Fruit fly (Drosophila melanogaster): Measurements from ENCODE around the gene Gcat.

Gene Gcat

DNA sequence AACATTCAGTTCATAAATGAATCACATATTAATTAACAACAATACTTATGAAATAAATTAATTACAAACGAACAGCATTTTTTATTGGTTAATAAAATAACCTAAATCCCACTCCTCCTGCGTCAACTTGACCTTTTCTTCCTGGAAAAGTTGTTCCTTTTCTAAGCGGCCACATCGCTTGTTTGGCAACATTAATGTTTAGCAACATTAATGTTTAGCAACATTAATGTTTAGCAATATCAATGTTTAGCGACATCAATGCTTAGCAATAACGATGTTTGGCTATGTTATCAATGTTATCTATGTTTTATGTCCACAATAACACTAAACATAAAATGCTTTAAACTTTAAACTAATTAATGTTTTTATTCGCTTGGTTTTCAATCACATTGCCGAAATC is 16.0 kb upstream of the Gcat start:
- TF ChIP-seq CG10348 (GFP tag; IDR thresholded peaks at IDR 0.05) = no peak

DNA sequence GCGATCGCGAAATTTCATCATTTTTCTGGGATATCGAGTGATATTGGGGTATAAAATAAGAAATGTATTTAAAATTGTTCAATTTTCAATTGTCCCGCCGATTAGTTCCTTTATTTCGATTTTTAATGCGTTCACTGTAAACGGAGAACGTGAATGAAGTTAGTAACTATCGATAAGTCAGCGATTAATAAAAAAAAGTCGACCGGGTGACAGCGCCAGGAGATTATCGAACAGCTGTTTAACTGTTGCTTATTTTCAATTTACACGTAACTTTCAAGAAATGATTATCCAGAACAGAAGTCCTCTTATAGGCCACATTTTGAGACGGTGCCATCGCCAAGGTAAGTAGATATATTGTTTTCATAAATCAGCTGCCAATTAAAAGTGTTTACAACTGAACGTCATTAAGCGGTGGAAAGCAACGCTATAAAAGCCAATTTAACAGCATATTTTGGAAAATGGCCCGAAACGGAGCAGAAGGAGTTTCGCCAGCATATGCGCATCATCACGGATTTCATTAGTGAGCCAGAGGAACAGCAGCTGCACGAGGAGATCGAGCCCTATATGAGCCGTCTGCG is 14.6 kb upstream of the Gcat start, which contains the start of gene CG14130:
Gene CG14130, plus strand, starts transcription at position 225 of the 578 bp plus-strand sequence.
- no peak for TF ChIP-seq CG14655 (GFP tag; optimal IDR thresholded peaks at IDR 0.05)

DNA sequence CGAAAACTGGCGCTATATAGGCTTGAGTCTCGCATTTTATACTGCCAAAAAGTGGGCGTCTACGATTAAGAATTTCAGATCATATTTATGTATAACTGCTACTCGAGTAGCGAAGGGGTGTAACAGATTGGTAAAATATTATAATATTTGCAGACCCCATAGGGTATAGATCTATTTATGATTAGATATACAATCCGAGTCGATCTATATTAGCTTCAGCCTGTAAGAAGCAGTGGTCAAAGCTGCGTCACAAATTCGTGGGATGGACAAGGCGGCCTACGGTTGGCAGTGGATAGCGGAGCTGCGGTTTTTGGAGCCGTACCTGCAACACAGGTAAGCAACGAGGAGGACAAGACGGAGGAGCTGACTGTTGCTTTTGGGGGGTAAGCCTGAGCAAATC is 14.0 kb upstream of the Gcat start, which contains the start of gene Cubn2:
Gene Cubn2, minus strand, starts transcription at position 101 of the 400 bp plus-strand sequence.
- TF ChIP-seq CG12605 (GFP tag; IDR thresholded peaks at IDR 0.05) (no peak), CG8159 (tag; optimal IDR thresholded peaks at IDR 0.05) (no peak), CG17806 (tag; optimal IDR thresholded peaks at IDR 0.05) (no peak), CG10348 (GFP tag; IDR thresholded peaks at IDR 0.05) (no peak), Ets98B (GFP tag; IDR thresholded peaks at IDR 0.05) (no peak), CG15710 (tag; optimal IDR thresholded peaks at IDR 0.05) (no peak), CG9948 (tag; optimal IDR thresholded peaks at IDR 0.05) (no peak), CG8301 (tag; optimal IDR thresholded peaks at IDR 0.05) (no peak), rn (GFP tag; IDR thresholded peaks at IDR 0.05) (no peak)

DNA sequence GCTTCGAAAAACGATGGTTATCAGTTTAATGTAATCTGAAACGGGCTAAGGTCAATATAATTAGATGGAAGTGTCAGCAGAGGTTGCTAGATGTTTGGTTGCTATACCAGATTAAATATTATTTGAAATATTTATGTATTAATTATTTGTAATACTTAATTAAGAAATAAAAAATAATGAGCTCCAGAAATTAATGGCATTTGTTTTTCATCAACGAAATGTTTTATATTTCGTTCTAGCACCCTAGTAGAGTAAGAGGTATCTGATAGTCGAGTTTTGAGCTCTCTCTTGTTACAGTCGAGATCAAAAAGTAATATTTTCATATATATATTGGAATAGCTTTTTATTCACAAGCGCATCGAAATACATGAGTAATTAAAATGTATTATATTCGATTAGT is 961 bp upstream of the Gcat start:
- no peak for TF ChIP-seq CG8159 (tag; optimal IDR thresholded peaks at IDR 0.05)
- TF ChIP-seq Ets98B (GFP tag; IDR thresholded peaks at IDR 0.05) = no peak
- TF ChIP-seq CG14655 (GFP tag; optimal IDR thresholded peaks at IDR 0.05) = no peak
- TF ChIP-seq CG15710 (tag; optimal IDR thresholded peaks at IDR 0.05) = no peak
- TF ChIP-seq Pif1B (GFP tag; optimal IDR thresholded peaks at IDR 0.05) = no peak
- TF ChIP-seq rn (GFP tag; IDR thresholded peaks at IDR 0.05) = no peak
- no peak for TF ChIP-seq fd96Ca (GFP tag; IDR thresholded peaks at IDR 0.05)
- no peak for TF ChIP-seq CG10348 (GFP tag; IDR thresholded peaks at IDR 0.05)
- no peak for TF ChIP-seq CG12605 (GFP tag; IDR thresholded peaks at IDR 0.05)
- TF ChIP-seq CG8301 (tag; optimal IDR thresholded peaks at IDR 0.05) = no peak
- no peak for TF ChIP-seq EcR (GFP tag; optimal IDR thresholded peaks at IDR 0.05)
- TF ChIP-seq Pif1A (GFP tag; optimal IDR thresholded peaks at IDR 0.05) = no peak
- TF ChIP-seq CG17806 (tag; optimal IDR thresholded peaks at IDR 0.05) = no peak
- no peak for TF ChIP-seq CG9948 (tag; optimal IDR thresholded peaks at IDR 0.05)
- TF ChIP-seq Snoo (tag; optimal IDR thresholded peaks at IDR 0.05) = no peak
- TF ChIP-seq CG34367 (tag; optimal IDR thresholded peaks at IDR 0.05) = no peak
- TF ChIP-seq CG13204 (GFP tag; optimal IDR thresholded peaks at IDR 0.05) = no peak
- no peak for TF ChIP-seq gl (tag; optimal IDR thresholded peaks at IDR 0.05)

DNA sequence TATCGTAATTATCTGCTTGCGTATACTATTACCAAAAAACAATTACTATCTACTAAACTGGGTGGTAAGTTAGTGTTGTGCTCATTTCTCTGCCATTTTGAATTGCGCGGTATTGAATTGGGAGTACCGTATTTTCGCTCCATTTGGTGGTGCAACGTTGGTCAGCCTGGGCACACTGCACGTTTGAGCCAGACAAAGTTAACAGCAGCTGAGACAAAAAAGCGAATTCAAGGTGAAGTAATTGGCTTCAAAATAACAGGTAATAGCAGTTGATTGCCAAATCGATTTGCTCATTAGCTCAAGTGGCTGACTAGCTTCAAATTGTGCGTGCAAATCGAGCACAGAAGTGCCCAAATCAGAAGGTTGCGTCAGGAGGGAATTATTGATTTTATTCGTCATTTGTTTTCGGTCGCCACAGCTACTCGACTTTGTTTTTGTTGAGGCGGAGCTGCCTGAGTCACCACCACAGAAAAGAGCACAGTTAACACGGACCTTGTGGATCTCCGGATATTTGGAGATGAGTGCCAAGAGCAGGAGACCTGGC is 5.1 kb downstream of the Gcat start, which contains the start of gene Klp68D:
Gene Klp68D, plus strand, starts transcription at position 175 of the 544 bp plus-strand sequence.
- TF ChIP-seq CG34367 (tag; optimal IDR thresholded peaks at IDR 0.05) (no peak), CG32121 (GFP tag; IDR thresholded peaks at IDR 0.05) (no peak), Pif1B (GFP tag; optimal IDR thresholded peaks at IDR 0.05) (no peak), Pif1A (GFP tag; optimal IDR thresholded peaks at IDR 0.05) (no peak), CG12605 (GFP tag; IDR thresholded peaks at IDR 0.05) (no peak), CG13204 (GFP tag; optimal IDR thresholded peaks at IDR 0.05) (no peak), CG14655 (GFP tag; optimal IDR thresholded peaks at IDR 0.05) (no peak), CG10348 (GFP tag; IDR thresholded peaks at IDR 0.05) (no peak), CG9948 (tag; optimal IDR thresholded peaks at IDR 0.05) (no peak), rn (GFP tag; IDR thresholded peaks at IDR 0.05) (no peak), gl (tag; optimal IDR thresholded peaks at IDR 0.05) (no peak), fd96Ca (GFP tag; IDR thresholded peaks at IDR 0.05) (no peak), CG8159 (tag; optimal IDR thresholded peaks at IDR 0.05) (no peak)

DNA sequence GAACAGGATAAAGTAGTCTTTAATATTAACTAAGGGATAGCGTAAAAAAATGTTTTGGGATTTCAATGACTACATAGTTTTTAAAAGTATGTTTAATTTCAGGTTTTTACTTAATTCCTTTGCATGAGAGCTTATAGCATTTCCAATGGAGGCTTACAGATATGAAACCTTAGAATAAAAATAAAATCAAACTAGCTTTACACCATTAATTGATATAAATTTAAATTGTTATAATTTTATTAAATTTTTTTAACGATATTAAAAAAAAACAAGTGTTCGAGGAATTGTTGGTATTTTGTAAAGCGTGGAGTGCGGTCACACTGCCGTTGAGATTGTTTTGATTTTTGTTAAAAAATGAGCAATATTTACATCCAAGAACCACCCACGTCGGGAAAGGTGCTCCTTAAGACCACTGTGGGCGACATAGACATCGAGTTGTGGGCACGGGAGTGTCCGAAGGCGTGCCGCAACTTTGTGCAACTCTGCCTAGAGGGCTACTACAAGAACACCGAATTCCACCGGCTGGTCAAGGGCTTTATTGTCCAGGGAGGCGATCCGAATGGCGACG is 7.3 kb downstream of the Gcat start, which contains the start of the genes twy and CG10907:
Gene twy, minus strand, starts transcription at position 51 of the 568 bp plus-strand sequence.
Gene CG10907, plus strand, starts transcription at position 282 of the 568 bp plus-strand sequence.
- TF ChIP-seq CG8301 (tag; optimal IDR thresholded peaks at IDR 0.05) (no peak), CG14655 (GFP tag; optimal IDR thresholded peaks at IDR 0.05) (no peak), EcR (GFP tag; optimal IDR thresholded peaks at IDR 0.05) (no peak), CG10348 (GFP tag; IDR thresholded peaks at IDR 0.05) (no peak), rn (GFP tag; IDR thresholded peaks at IDR 0.05) (no peak), CG13204 (GFP tag; optimal IDR thresholded peaks at IDR 0.05) (no peak), CG32121 (GFP tag; IDR thresholded peaks at IDR 0.05) (no peak), CG12605 (GFP tag; IDR thresholded peaks at IDR 0.05) (no peak), Pif1A (GFP tag; optimal IDR thresholded peaks at IDR 0.05) (no peak), Snoo (tag; optimal IDR thresholded peaks at IDR 0.05) (no peak), Pif1B (GFP tag; optimal IDR thresholded peaks at IDR 0.05) (no peak), Ets98B (GFP tag; IDR thresholded peaks at IDR 0.05) (no peak), fd96Ca (GFP tag; IDR thresholded peaks at IDR 0.05) (no peak), CG17806 (tag; optimal IDR thresholded peaks at IDR 0.05) (no peak), CG9948 (tag; optimal IDR thresholded peaks at IDR 0.05) (no peak), CG34367 (tag; optimal IDR thresholded peaks at IDR 0.05) (no peak)

DNA sequence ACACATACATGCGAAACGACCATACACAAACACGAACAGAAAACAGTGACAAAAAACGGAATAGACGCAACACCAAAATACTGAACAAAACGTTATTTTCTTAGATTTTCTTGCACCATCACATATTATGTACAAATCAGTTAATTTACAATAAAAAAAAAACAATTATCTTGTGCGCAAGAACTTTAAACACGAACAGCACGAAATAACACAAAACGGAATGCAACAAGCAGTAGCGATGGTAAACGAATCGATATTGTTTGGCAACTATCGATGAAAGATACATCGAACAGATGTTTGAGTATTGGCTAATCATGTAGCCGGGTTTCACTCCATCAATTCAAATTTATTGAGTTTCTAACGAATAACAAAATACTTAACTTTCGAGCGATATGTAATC is 10.9 kb downstream of the Gcat start, which contains the start of gene Pi3K68D:
Gene Pi3K68D, minus strand, starts transcription at position 241 of the 400 bp plus-strand sequence.
- no peak for TF ChIP-seq CG15710 (tag; optimal IDR thresholded peaks at IDR 0.05)
- TF ChIP-seq Ets98B (GFP tag; IDR thresholded peaks at IDR 0.05) = no peak
- peak; percentile 19 for TF ChIP-seq CG17806 (tag; optimal IDR thresholded peaks at IDR 0.05)
- TF ChIP-seq CG4496 (GFP tag; IDR thresholded peaks at IDR 0.05) = no peak

All from whole organism, pupa.